Fruit fly (Drosophila melanogaster): ENCODE data around the gene CG2211.

The CG2211 gene

DNA sequence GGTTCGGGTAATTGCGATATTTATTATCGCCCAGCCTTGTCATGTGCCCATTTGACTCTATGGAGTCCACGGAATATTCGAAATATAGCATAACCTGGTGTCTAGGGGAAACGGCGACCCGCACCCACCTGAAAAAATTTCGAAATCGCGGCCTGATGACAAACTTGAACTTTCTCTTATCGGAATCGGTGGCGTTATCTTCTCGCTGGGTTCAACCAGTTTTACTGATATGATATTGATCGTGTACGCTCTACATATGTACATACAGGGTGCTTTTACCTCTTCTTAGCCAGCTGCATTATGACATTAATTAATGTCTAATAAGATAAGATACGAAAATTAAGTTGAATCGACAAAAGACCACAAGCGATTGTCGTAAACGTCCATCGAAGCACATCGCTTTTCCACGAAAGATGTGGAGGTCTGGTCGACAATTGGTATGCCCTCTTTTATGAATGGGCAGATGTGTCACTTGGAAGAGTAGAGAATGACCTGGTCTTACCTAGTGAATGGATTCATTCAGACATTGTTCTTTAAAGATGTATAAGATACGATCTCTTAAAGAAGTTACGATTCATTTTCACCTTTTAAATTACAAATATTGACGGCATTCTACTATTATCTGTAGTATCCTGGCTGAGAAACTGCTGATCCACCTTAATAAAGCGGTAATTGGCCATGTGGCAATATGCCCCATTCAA is 14.8 kb downstream of the CG2211 start (continued):
- TF ChIP-seq CHES-1-like (GFP tag; optimal IDR thresholded peaks at IDR 0.05) = no peak
- no peak for TF ChIP-seq al (GFP tag; IDR thresholded peaks at IDR 0.05)
- TF ChIP-seq HLH4C (GFP tag; IDR thresholded peaks at IDR 0.05; ENCODE audit: partially characterized antibody) = no peak
- TF ChIP-seq CG9727 (GFP tag; optimal IDR thresholded peaks at IDR 0.05) = peak; percentile 4
- no peak for TF ChIP-seq CG7928 (GFP tag; optimal IDR thresholded peaks at IDR 0.05)
- no peak for TF ChIP-seq fru (optimal IDR thresholded peaks at IDR 0.05)
- TF ChIP-seq lab (GFP tag; optimal IDR thresholded peaks at IDR 0.05) = peak; percentile 57
- TF ChIP-seq lov (optimal IDR thresholded peaks at IDR 0.05) = no peak
- TF ChIP-seq lov (GFP tag; IDR thresholded peaks at IDR 0.05) = no peak

dm6 chr3L:1319097-1319725 is 15.9 kb downstream of the CG2211 start:
- TF ChIP-seq her (GFP tag; optimal IDR thresholded peaks at IDR 0.05) (peak; percentile 5), CG9215 (GFP tag; IDR thresholded peaks at IDR 0.05) (0 out of 2 replicates have a peak, but pooled peaks have one; percentile 15), dati (GFP tag; IDR thresholded peaks at IDR 0.05) (0 out of 2 replicates have a peak, but pooled peaks have one; percentile 27), cas (GFP tag; IDR thresholded peaks at IDR 0.05) (no peak), sqz (GFP tag; optimal IDR thresholded peaks at IDR 0.05) (peak; percentile 55), disco-r (GFP tag; optimal IDR thresholded peaks at IDR 0.05) (no peak), CG18619 (GFP tag; optimal IDR thresholded peaks at IDR 0.05) (peak; percentile 57), nom (GFP tag; optimal IDR thresholded peaks at IDR 0.05) (peak; percentile 72), Gsc (GFP tag; IDR thresholded peaks at IDR 0.05) (peak; percentile 42; the same call in 1 of the 2 replicates), pb (GFP tag; optimal IDR thresholded peaks at IDR 0.05) (peak; percentile 54), CG10431 (GFP tag; optimal IDR thresholded peaks at IDR 0.05) (no peak), org-1 (GFP tag; optimal IDR thresholded peaks at IDR 0.05) (peak; percentile 56), Elba2 (GFP tag; optimal IDR thresholded peaks at IDR 0.05) (no peak), zf30C (GFP tag; optimal IDR thresholded peaks at IDR 0.05) (peak; percentile 12), fd102C (GFP tag; optimal IDR thresholded peaks at IDR 0.05) (no peak), pzg (GFP tag; optimal IDR thresholded peaks at IDR 0.05) (no peak), CG1602 (GFP tag; optimal IDR thresholded peaks at IDR 0.05) (peak; percentile 60), CG5245 (GFP tag; optimal IDR thresholded peaks at IDR 0.05) (peak; percentile 82), CG10543 (GFP tag; optimal IDR thresholded peaks at IDR 0.05) (no peak), CG30020 (tag; optimal IDR thresholded peaks at IDR 0.05) (no peak), oc (tag; optimal IDR thresholded peaks at IDR 0.05) (peak; percentile 85), Hand (GFP tag; optimal IDR thresholded peaks at IDR 0.05) (no peak), CG33213 (GFP tag; optimal IDR thresholded peaks at IDR 0.05) (peak; percentile 66), ato (GFP tag; IDR thresholded peaks at IDR 0.05; ENCODE audit: partially characterized antibody) (no peak), pum (GFP tag; optimal IDR thresholded peaks at IDR 0.05) (peak; percentile 69), CG11085 (GFP tag; IDR thresholded peaks at IDR 0.05) (no peak), CG1832 (GFP tag; optimal IDR thresholded peaks at IDR 0.05) (no peak), CG13287 (GFP tag; IDR thresholded peaks at IDR 0.05; ENCODE audit: partially characterized antibody) (no peak), gsb (GFP tag; IDR thresholded peaks at IDR 0.05) (no peak), Meics (GFP tag; optimal IDR thresholded peaks at IDR 0.05) (peak; percentile 58), pros (GFP tag; optimal IDR thresholded peaks at IDR 0.05) (peak; percentile 18), CG4730 (GFP tag; IDR thresholded peaks at IDR 0.05) (peak; percentile 59), luna (GFP tag; optimal IDR thresholded peaks at IDR 0.05) (no peak), CG4820 (GFP tag; optimal IDR thresholded peaks at IDR 0.05) (peak; percentile 80), CG8478 (optimal IDR thresholded peaks at IDR 0.05) (no peak), CrebB (tag; optimal IDR thresholded peaks at IDR 0.05) (peak; percentile 58), HmgD (GFP tag; optimal IDR thresholded peaks at IDR 0.05) (no peak), yki (optimal IDR thresholded peaks at IDR 0.05) (no peak), h (optimal IDR thresholded peaks at IDR 0.05) (no peak), CG6654 (GFP tag; optimal IDR thresholded peaks at IDR 0.05) (peak; percentile 51), sug (tag; optimal IDR thresholded peaks at IDR 0.05) (no peak)

Data from whole organism, embryonic.